Worm (Caenorhabditis elegans) whole organism, L1 larva: ENCODE measurements around the gene lron-1.

Experiments used
- C04F5.9 ChIP-seq: sonication (generic microtip); optimal IDR thresholded peaks from 2 replicates; lab custom pipeline; 2016; ENCODE audit warnings: missing genetic modification characterization, missing compliant biosample characterization
- C16A3.4 ChIP-seq: fragments of 150-350 bp; optimal IDR thresholded peaks from 2 replicates; lab custom pipeline; 2014; ENCODE audit warnings: missing biosample characterization, missing genetic modification characterization
- C34B4.2 ChIP-seq: sonication (generic microtip); optimal IDR thresholded peaks from 2 replicates; lab custom pipeline; 2017; ENCODE audit warnings: mild to moderate bottlenecking, missing genetic modification characterization, missing compliant biosample characterization
- F16B12.6 ChIP-seq: fragments of 150-350 bp; optimal IDR thresholded peaks from 2 replicates; lab custom pipeline; 2014; ENCODE audit warnings: missing biosample characterization, missing genetic modification characterization
- Y116A8C.19 ChIP-seq: sonication (generic microtip); optimal IDR thresholded peaks from 2 replicates; lab custom pipeline; 2016; ENCODE audit warnings: missing compliant biosample characterization, missing genetic modification characterization, borderline replicate concordance
- alr-1 ChIP-seq: fragments of 200-800 bp; sonication (Bioruptor generic); optimal IDR thresholded peaks from 2 replicates; lab custom pipeline; 2018; ENCODE audit warnings: borderline replicate concordance, mild to moderate bottlenecking, missing genetic modification characterization, missing compliant biosample characterization
- aly-2 ChIP-seq: fragments of 150-350 bp; optimal IDR thresholded peaks from 2 replicates; lab custom pipeline; 2014; ENCODE audit warnings: missing biosample characterization, missing genetic modification characterization
- ceh-63 ChIP-seq: fragments of 200-800 bp; sonication (Bioruptor generic); optimal IDR thresholded peaks from 2 replicates; lab custom pipeline; 2018; ENCODE audit warnings: mild to moderate bottlenecking, missing genetic modification characterization, missing compliant biosample characterization
- ceh-8 ChIP-seq: fragments of 200-800 bp; sonication (Bioruptor generic); optimal IDR thresholded peaks from 2 replicates; lab custom pipeline; 2018; ENCODE audit warnings: mild to moderate bottlenecking, missing genetic modification characterization, moderate library complexity, missing compliant biosample characterization
- ceh-90 ChIP-seq: sonication (generic microtip); optimal IDR thresholded peaks from 2 replicates; lab custom pipeline; 2016; ENCODE audit warnings: missing genetic modification characterization, missing compliant biosample characterization
- ces-1 ChIP-seq: fragments of 150-350 bp; optimal IDR thresholded peaks from 2 replicates; lab custom pipeline; 2014; ENCODE audit warnings: missing biosample characterization, missing genetic modification reagents, missing genetic modification characterization
- dsc-1 ChIP-seq: sonication (generic microtip); optimal IDR thresholded peaks from 2 replicates; lab custom pipeline; 2016; ENCODE audit warnings: mild to moderate bottlenecking, missing genetic modification characterization, missing compliant biosample characterization
- efl-1 ChIP-seq, 4 experiments: fragments of 150-350 bp; optimal IDR thresholded peaks in 3 of 4; peaks in 1 of 4; 1 replicate in 1 of 4; 2 replicates in 3 of 4; lab custom pipeline; 2014; ENCODE audit warnings: missing biosample characterization in 2 of 4, missing genetic modification characterization in 2 of 4, missing genetic modification reagents in 2 of 4
- efl-3 ChIP-seq: fragments of 200-800 bp; sonication (Bioruptor generic); optimal IDR thresholded peaks from 2 replicates; lab custom pipeline; 2018; ENCODE audit warnings: mild to moderate bottlenecking, missing genetic modification characterization, missing compliant biosample characterization
- elt-2 ChIP-seq: sonication (generic microtip); optimal IDR thresholded peaks from 2 replicates; lab custom pipeline; 2016; ENCODE audit warnings: missing genetic modification characterization, mild to moderate bottlenecking, inconsistent platforms, missing compliant biosample characterization, missing genetic modification reagents
- elt-3 ChIP-seq, 6 experiments: fragments of 150-350 bp in 1 of 6; sonication (generic microtip); optimal IDR thresholded peaks; 2 replicates each; lab custom pipeline; 2017 to 2018; ENCODE audit warnings: missing biosample characterization in 6 of 6, missing genetic modification characterization in 6 of 6, inconsistent platforms in 1 of 6
- ets-5 ChIP-seq: fragments of 200-800 bp; sonication (Bioruptor generic); IDR thresholded peaks from 2 replicates; pipeline ENCODE4 v1.3.6; 2022; ENCODE audit warnings: missing genetic modification characterization, missing compliant biosample characterization
- fos-1 ChIP-seq: fragments of 150-350 bp; optimal IDR thresholded peaks from 2 replicates; lab custom pipeline; 2014; ENCODE audit warnings: missing biosample characterization, missing genetic modification characterization
- grh-1 ChIP-seq: fragments of 200-800 bp; sonication (Bioruptor generic); IDR thresholded peaks from 2 replicates; pipeline ENCODE4 v1.3.6; 2022; ENCODE audit warnings: missing genetic modification reagents, missing genetic modification characterization, missing compliant biosample characterization
- hlh-17 ChIP-seq: fragments of 200-800 bp; sonication (Bioruptor generic); optimal IDR thresholded peaks from 2 replicates; lab custom pipeline; 2018; ENCODE audit warnings: missing genetic modification characterization, mild to moderate bottlenecking, missing compliant biosample characterization, moderate library complexity, borderline replicate concordance
- hlh-4 ChIP-seq: sonication (generic microtip); optimal IDR thresholded peaks from 2 replicates; lab custom pipeline; 2016; ENCODE audit warnings: mild to moderate bottlenecking, missing genetic modification characterization, missing compliant biosample characterization
- hpl-2 ChIP-seq: fragments of 150-350 bp; optimal IDR thresholded peaks from 2 replicates; lab custom pipeline; 2014; ENCODE audit warnings: missing biosample characterization, missing genetic modification reagents, missing genetic modification characterization
- isw-1 ChIP-seq: fragments of 200-800 bp; sonication (Bioruptor generic); IDR thresholded peaks from 2 replicates; pipeline ENCODE4 v1.3.6; 2022; ENCODE audit warnings: missing genetic modification characterization, missing compliant biosample characterization
- lin-14 ChIP-seq: fragments of 200-800 bp; sonication (Bioruptor generic); optimal IDR thresholded peaks from 2 replicates; lab custom pipeline; 2018; ENCODE audit warnings: mild to moderate bottlenecking, missing genetic modification characterization, moderate library complexity, missing compliant biosample characterization
- lin-15B ChIP-seq: fragments of 150-350 bp; sonication (generic microtip); optimal IDR thresholded peaks from 3 replicates; lab custom pipeline; 2014; ENCODE audit warnings: missing biosample characterization, missing genetic modification characterization
- lin-35 ChIP-seq, 2 experiments: fragments of 150-350 bp; optimal IDR thresholded peaks; 2 replicates each; lab custom pipeline; 2014; ENCODE audit warnings: missing biosample characterization in 2 of 2, missing genetic modification characterization in 2 of 2, missing genetic modification reagents in 2 of 2
- lir-3 ChIP-seq: sonication (generic microtip); optimal IDR thresholded peaks from 2 replicates; lab custom pipeline; 2016; ENCODE audit warnings: mild to moderate bottlenecking, missing genetic modification characterization, moderate library complexity, missing compliant biosample characterization; ENCODE audit not compliant: poor library complexity
- mab-9 ChIP-seq: fragments of 200-800 bp; sonication (Bioruptor generic); IDR thresholded peaks from 2 replicates; pipeline ENCODE4 v1.3.6; 2022; ENCODE audit warnings: missing genetic modification reagents, missing genetic modification characterization, missing compliant biosample characterization
- mdl-1 ChIP-seq, 2 experiments: fragments of 150-350 bp; optimal IDR thresholded peaks; 2 replicates each; lab custom pipeline; 2014 to 2017; ENCODE audit warnings: missing biosample characterization in 2 of 2, missing genetic modification characterization in 2 of 2, inconsistent platforms in 1 of 2
- nhr-11 ChIP-seq: fragments of 150-350 bp; optimal IDR thresholded peaks from 2 replicates; lab custom pipeline; 2014; ENCODE audit warnings: missing biosample characterization, missing genetic modification characterization
- nhr-19 ChIP-seq: fragments of 200-800 bp; sonication (Bioruptor generic); conservative IDR thresholded peaks from 2 replicates; pipeline ENCODE4 v1.3.6; 2022; ENCODE audit warnings: missing genetic modification characterization, missing compliant biosample characterization
- nhr-20 ChIP-seq: sonication (generic microtip); optimal IDR thresholded peaks from 2 replicates; lab custom pipeline; 2016; ENCODE audit warnings: mild to moderate bottlenecking, missing genetic modification characterization, missing compliant biosample characterization
- nhr-28 ChIP-seq: fragments of 150-350 bp; optimal IDR thresholded peaks from 2 replicates; lab custom pipeline; 2014; ENCODE audit warnings: missing biosample characterization, missing genetic modification characterization
- nhr-71 ChIP-seq: sonication (generic microtip); optimal IDR thresholded peaks from 2 replicates; lab custom pipeline; 2016; ENCODE audit warnings: mild to moderate bottlenecking, missing genetic modification characterization, moderate library complexity, missing compliant biosample characterization
- nhr-84 ChIP-seq: sonication (generic microtip); optimal IDR thresholded peaks from 2 replicates; lab custom pipeline; 2017; ENCODE audit warnings: missing biosample characterization, missing genetic modification characterization
- pqm-1 ChIP-seq: sonication (generic microtip); optimal IDR thresholded peaks from 3 replicates; lab custom pipeline; 2017; ENCODE audit warnings: missing biosample characterization, missing genetic modification characterization
- skn-1 ChIP-seq: fragments of 150-350 bp; optimal IDR thresholded peaks from 2 replicates; lab custom pipeline; 2014; ENCODE audit warnings: missing biosample characterization, missing genetic modification characterization
- snu-23 ChIP-seq: sonication (generic microtip); optimal IDR thresholded peaks from 2 replicates; lab custom pipeline; 2016; ENCODE audit warnings: missing genetic modification characterization, missing compliant biosample characterization
- sox-4 ChIP-seq: sonication (generic microtip); optimal IDR thresholded peaks from 2 replicates; lab custom pipeline; 2016; ENCODE audit warnings: missing genetic modification characterization, missing compliant biosample characterization
- sup-37 ChIP-seq: fragments of 200-800 bp; sonication (Bioruptor generic); optimal IDR thresholded peaks from 2 replicates; lab custom pipeline; 2018; ENCODE audit warnings: mild to moderate bottlenecking, missing genetic modification characterization, missing compliant biosample characterization
- swsn-7 ChIP-seq: sonication (generic microtip); optimal IDR thresholded peaks from 2 replicates; lab custom pipeline; 2016; ENCODE audit warnings: missing genetic modification characterization, missing compliant biosample characterization
- tbx-2 ChIP-seq: sonication (generic microtip); optimal IDR thresholded peaks from 2 replicates; lab custom pipeline; 2016; ENCODE audit warnings: missing genetic modification characterization, missing compliant biosample characterization
- tlp-1 ChIP-seq: fragments of 150-350 bp; optimal IDR thresholded peaks from 2 replicates; lab custom pipeline; 2014; ENCODE audit warnings: missing biosample characterization, missing genetic modification characterization
- unc-30 ChIP-seq: sonication (generic microtip); optimal IDR thresholded peaks from 2 replicates; lab custom pipeline; 2017; ENCODE audit warnings: missing biosample characterization, missing genetic modification characterization
- unc-62 ChIP-seq: fragments of 150-350 bp; optimal IDR thresholded peaks from 2 replicates; lab custom pipeline; 2014; ENCODE audit warnings: missing biosample characterization, missing genetic modification reagents, missing genetic modification characterization
- unc-98 ChIP-seq: fragments of 200-800 bp; sonication (Bioruptor generic); IDR thresholded peaks from 2 replicates; pipeline ENCODE4 v1.3.6; 2022; ENCODE audit warnings: missing genetic modification characterization, missing compliant biosample characterization
- vab-15 ChIP-seq: sonication (generic microtip); optimal IDR thresholded peaks from 2 replicates; lab custom pipeline; 2017; ENCODE audit warnings: missing genotype, mild to moderate bottlenecking, missing genetic modification characterization, missing compliant biosample characterization
- zag-1 ChIP-seq: fragments of 150-350 bp; optimal IDR thresholded peaks from 2 replicates; lab custom pipeline; 2014; ENCODE audit warnings: missing biosample characterization, missing genetic modification characterization
- zip-4 ChIP-seq: fragments of 200-800 bp; sonication (Bioruptor generic); optimal IDR thresholded peaks from 2 replicates; lab custom pipeline; 2018; ENCODE audit warnings: mild to moderate bottlenecking, missing genetic modification characterization, moderate library complexity, missing compliant biosample characterization
- ztf-11 ChIP-seq, 2 experiments: sonication (generic microtip); optimal IDR thresholded peaks; 2 replicates each; lab custom pipeline; 2016 to 2017; ENCODE audit warnings: missing genetic modification characterization in 2 of 2, missing biosample characterization in 1 of 2, missing compliant biosample characterization in 1 of 2
- ztf-4 ChIP-seq: fragments of 150-350 bp; optimal IDR thresholded peaks from 2 replicates; lab custom pipeline; 2014; ENCODE audit warnings: missing biosample characterization, missing genetic modification characterization

lron-1 gene

ce11 chrX:14561416-14561973 is 11.0 kb upstream of the lron-1 start:
- TF ChIP-seq alr-1 (tag; lab: Kevin White, UChicago): no peak
- TF ChIP-seq lin-14 (GFP tag; lab: Kevin White, UChicago): peak; percentile 97
- TF ChIP-seq mab-9: no peak; the same call in 1 of the 2 replicates
- peak; percentile 68 for TF ChIP-seq snu-23 (GFP tag; lab: Kevin White, UChicago)
- TF ChIP-seq isw-1 (GFP tag; lab: Robert Waterston, UW): peak; percentile 32
- TF ChIP-seq C34B4.2 (tag; lab: Kevin White, UChicago): no peak
- no peak for TF ChIP-seq nhr-28 (tag; lab: Kevin White, UChicago)
- TF ChIP-seq F16B12.6 (tag; lab: Kevin White, UChicago): no peak
- TF ChIP-seq efl-3 (GFP tag; lab: Kevin White, UChicago): no peak
- no peak for TF ChIP-seq hpl-2 (GFP tag; lab: Kevin White, UChicago)
- TF ChIP-seq sox-4 (tag; lab: Kevin White, UChicago): no peak
- no peak for TF ChIP-seq lin-15B (tag; lab: Kevin White, UChicago)
- no peak for TF ChIP-seq hlh-4 (tag; lab: Kevin White, UChicago)
- no peak for TF ChIP-seq ztf-11 (tag; optimal IDR thresholded peaks at IDR 0.05; lab: Kevin White, UChicago)
- peak; percentile 80 for TF ChIP-seq nhr-20 (tag; lab: Kevin White, UChicago)
- 0 out of 2 replicates have a peak, but pooled peaks have one; percentile 27 for TF ChIP-seq grh-1 (GFP tag; lab: Robert Waterston, UW)
- peak; percentile 47 for TF ChIP-seq C16A3.4 (tag; lab: Kevin White, UChicago)
- TF ChIP-seq unc-98 (GFP tag; lab: Robert Waterston, UW): 0 out of 2 replicates have a peak, but pooled peaks have one; percentile 37
- no peak for TF ChIP-seq ceh-63 (GFP tag; lab: Kevin White, UChicago)
- no peak for TF ChIP-seq unc-30
- no peak for TF ChIP-seq sup-37
- no peak for TF ChIP-seq zag-1 (tag; lab: Kevin White, UChicago)
- peak in 1 of 2 experiments; percentile 22 for TF ChIP-seq efl-1 (optimal IDR thresholded peaks at IDR 0.05; lab: Kevin White, UChicago)
- TF ChIP-seq efl-1 (GFP tag; optimal IDR thresholded peaks at IDR 0.05 in 1 of 2; lab: Kevin White, UChicago): no peak
- TF ChIP-seq lir-3 (tag; lab: Kevin White, UChicago): peak; percentile 15
- TF ChIP-seq mdl-1 (tag; optimal IDR thresholded peaks at IDR 0.05; lab: Kevin White, UChicago): peak in 1 of 2 experiments; percentile 44
- peak; percentile 75 for TF ChIP-seq ztf-4 (tag; lab: Kevin White, UChicago)
- TF ChIP-seq nhr-11 (tag; lab: Kevin White, UChicago): no peak
- TF ChIP-seq elt-2 (tag; lab: Kevin White, UChicago): no peak
- TF ChIP-seq nhr-19: peak; percentile 75
- peak in 4 of 6 experiments; percentile 1 to 51 (median 41) for TF ChIP-seq elt-3 (tag; optimal IDR thresholded peaks at IDR 0.05; lab: Kevin White, UChicago)
- TF ChIP-seq skn-1 (tag; lab: Kevin White, UChicago): no peak
- no peak for TF ChIP-seq ces-1 (GFP tag; lab: Kevin White, UChicago)
- no peak for TF ChIP-seq vab-15
- TF ChIP-seq tbx-2 (tag; lab: Kevin White, UChicago): peak; percentile 85
- peak; percentile 45 for TF ChIP-seq fos-1
- TF ChIP-seq unc-62 (GFP tag; lab: Kevin White, UChicago): no peak
- peak; percentile 65 for TF ChIP-seq swsn-7 (tag; lab: Kevin White, UChicago)
- TF ChIP-seq zip-4: no peak
- peak; percentile 38 for TF ChIP-seq dsc-1 (tag; lab: Kevin White, UChicago)
- no peak for TF ChIP-seq C04F5.9 (tag; lab: Kevin White, UChicago)
- TF ChIP-seq tlp-1 (tag; lab: Kevin White, UChicago): no peak
- no peak for TF ChIP-seq aly-2 (tag; lab: Kevin White, UChicago)
- TF ChIP-seq pqm-1 (tag; lab: Kevin White, UChicago): no peak
- TF ChIP-seq nhr-84: no peak
- no peak for TF ChIP-seq Y116A8C.19 (tag; lab: Kevin White, UChicago)
- peak in 1 of 2 experiments; percentile 4 for TF ChIP-seq lin-35 (GFP tag; optimal IDR thresholded peaks at IDR 0.05; lab: Kevin White, UChicago)
- no peak for TF ChIP-seq ceh-90 (tag; lab: Kevin White, UChicago)
- TF ChIP-seq ets-5 (GFP tag; lab: Robert Waterston, UW): no peak
- TF ChIP-seq ceh-8: no peak
- TF ChIP-seq nhr-71 (tag; lab: Kevin White, UChicago): peak; percentile 95
- no peak for TF ChIP-seq hlh-17 (GFP tag; lab: Kevin White, UChicago)
